Worm (Caenorhabditis elegans) whole organism, mixed stage, embryonic: ENCODE measurements around the gene ech-3.

Experiments
- ceh-43 ChIP-seq: fragments of 200-800 bp; sonication (Bioruptor generic); optimal IDR thresholded peaks from 2 replicates; lab custom pipeline; 2018; ENCODE audit warnings: mild to moderate bottlenecking, missing genetic modification characterization, moderate library complexity, missing compliant biosample characterization
- elt-3 ChIP-seq: fragments of 150-350 bp; optimal IDR thresholded peaks from 2 replicates; lab custom pipeline; 2014; ENCODE audit warnings: missing biosample characterization, missing genetic modification characterization
- ham-2 ChIP-seq: fragments of 200-800 bp; sonication (Bioruptor generic); optimal IDR thresholded peaks from 2 replicates; lab custom pipeline; 2018; ENCODE audit warnings: mild to moderate bottlenecking, missing genetic modification characterization, missing compliant biosample characterization
- lin-32 ChIP-seq: fragments of 200-800 bp; sonication (Bioruptor generic); optimal IDR thresholded peaks from 2 replicates; lab custom pipeline; 2018; ENCODE audit warnings: mild to moderate bottlenecking, missing genetic modification characterization, missing compliant biosample characterization
- lsy-2 ChIP-seq: fragments of 150-350 bp; optimal IDR thresholded peaks from 2 replicates; lab custom pipeline; 2014; ENCODE audit warnings: missing biosample characterization, missing genetic modification characterization
- mls-2 ChIP-seq: sonication (generic microtip); optimal IDR thresholded peaks from 2 replicates; lab custom pipeline; 2016; ENCODE audit warnings: mild to moderate bottlenecking, missing genetic modification characterization, moderate library complexity, missing compliant biosample characterization
- nhr-237 ChIP-seq: fragments of 150-350 bp; optimal IDR thresholded peaks from 2 replicates; lab custom pipeline; 2014; ENCODE audit warnings: missing biosample characterization, missing genetic modification characterization
- pha-4 ChIP-seq: fragments of 150-350 bp; optimal IDR thresholded peaks from 2 replicates; lab custom pipeline; 2018; ENCODE audit warnings: missing biosample characterization, missing genetic modification reagents, missing genetic modification characterization
- snpc-4 ChIP-seq: fragments of 150-350 bp; optimal IDR thresholded peaks from 2 replicates; lab custom pipeline; 2014; ENCODE audit warnings: missing biosample characterization, missing genetic modification characterization
- unc-39 ChIP-seq: fragments of 150-350 bp; optimal IDR thresholded peaks from 2 replicates; lab custom pipeline; 2014; ENCODE audit warnings: missing biosample characterization, missing genetic modification characterization
- unc-62 ChIP-seq: fragments of 150-350 bp; optimal IDR thresholded peaks from 2 replicates; lab custom pipeline; 2014; ENCODE audit warnings: missing biosample characterization, missing genetic modification reagents, missing genetic modification characterization
- ztf-11 ChIP-seq: fragments of 150-350 bp; optimal IDR thresholded peaks from 2 replicates; lab custom pipeline; 2014; ENCODE audit warnings: missing biosample characterization, missing genetic modification characterization

- TF ChIP-seq lsy-2 (tag; lab: Kevin White, UChicago): no peak
- TF ChIP-seq lin-32 (GFP tag; lab: Kevin White, UChicago): no peak
- no peak for TF ChIP-seq unc-39 (tag; lab: Kevin White, UChicago)
- TF ChIP-seq mls-2: no peak
- TF ChIP-seq elt-3 (tag; lab: Kevin White, UChicago): no peak
- no peak for TF ChIP-seq ceh-43 (GFP tag; lab: Kevin White, UChicago)
- no peak for TF ChIP-seq nhr-237 (tag; lab: Kevin White, UChicago)
- TF ChIP-seq ztf-11 (tag; lab: Kevin White, UChicago): no peak
- TF ChIP-seq snpc-4: no peak
- TF ChIP-seq ham-2 (GFP tag; lab: Kevin White, UChicago): no peak
- no peak for TF ChIP-seq pha-4 (tag; lab: Kevin White, UChicago)
- no peak for TF ChIP-seq unc-62
Measured at ce11 chrV:8046706-8047105, 24.7 kb downstream of the ech-3 start, which contains the start of gene ZC513.3.
